Worm (Caenorhabditis elegans) whole organism, late embryonic: ENCODE data around the gene col-168.

Experiments
- C38D4.7 ChIP-seq: fragments of 200-800 bp; sonication (Bioruptor generic); optimal IDR thresholded peaks from 2 replicates; lab custom pipeline; 2018; ENCODE audit warnings: mild to moderate bottlenecking, missing genetic modification characterization, moderate library complexity, missing compliant biosample characterization
- T23F11.4 ChIP-seq: fragments of 200-800 bp; sonication (Bioruptor generic); optimal IDR thresholded peaks from 2 replicates; lab custom pipeline; 2018; ENCODE audit warnings: mild to moderate bottlenecking, missing genetic modification characterization, missing compliant biosample characterization
- Y22D7AL.16 ChIP-seq: sonication (generic microtip); optimal IDR thresholded peaks from 2 replicates; lab custom pipeline; 2016; ENCODE audit warnings: missing genetic modification characterization, missing compliant biosample characterization
- ama-1 ChIP-seq: fragments of 150-350 bp; optimal IDR thresholded peaks from 2 replicates; lab custom pipeline; 2014
- ceh-19 ChIP-seq: fragments of 200-800 bp; sonication (Bioruptor generic); optimal IDR thresholded peaks from 2 replicates; lab custom pipeline; 2018; ENCODE audit warnings: mild to moderate bottlenecking, missing genetic modification characterization, missing compliant biosample characterization
- ceh-2 ChIP-seq: sonication (generic microtip); optimal IDR thresholded peaks from 2 replicates; lab custom pipeline; 2016; ENCODE audit warnings: missing genotype, missing genetic modification characterization, missing compliant biosample characterization
- ceh-34 ChIP-seq: sonication (generic microtip); optimal IDR thresholded peaks from 2 replicates; lab custom pipeline; 2016; ENCODE audit warnings: mild to moderate bottlenecking, missing genetic modification characterization, missing compliant biosample characterization
- ceh-45 ChIP-seq: fragments of 200-800 bp; sonication (Bioruptor generic); IDR thresholded peaks from 2 replicates; pipeline ENCODE4 v1.3.6; 2022; ENCODE audit warnings: missing genetic modification reagents, missing genetic modification characterization, missing compliant biosample characterization
- ceh-48 ChIP-seq: sonication (generic microtip); optimal IDR thresholded peaks from 2 replicates; lab custom pipeline; 2016; ENCODE audit warnings: missing genetic modification characterization, inconsistent platforms, missing compliant biosample characterization
- ceh-6 ChIP-seq: fragments of 200-800 bp; sonication (Bioruptor generic); optimal IDR thresholded peaks from 2 replicates; lab custom pipeline; 2018; ENCODE audit warnings: mild to moderate bottlenecking, missing genetic modification characterization, missing compliant biosample characterization
- ceh-9 ChIP-seq: sonication (generic microtip); optimal IDR thresholded peaks from 2 replicates; lab custom pipeline; 2016; ENCODE audit warnings: mild to moderate bottlenecking, missing genetic modification characterization, inconsistent platforms, missing compliant biosample characterization
- dmd-4 ChIP-seq: sonication (generic microtip); optimal IDR thresholded peaks from 2 replicates; lab custom pipeline; 2016; ENCODE audit warnings: borderline replicate concordance, missing genetic modification characterization, missing compliant biosample characterization
- dve-1 ChIP-seq: sonication (generic microtip); optimal IDR thresholded peaks from 2 replicates; lab custom pipeline; 2017; ENCODE audit warnings: antibody characterized with exemption, mild to moderate bottlenecking, missing genetic modification characterization, missing compliant biosample characterization
- elt-2 ChIP-seq: sonication (generic microtip); optimal IDR thresholded peaks from 2 replicates; lab custom pipeline; 2016; ENCODE audit warnings: missing genetic modification reagents, missing genetic modification characterization, missing compliant biosample characterization
- elt-4 ChIP-seq: sonication (generic microtip); optimal IDR thresholded peaks from 2 replicates; lab custom pipeline; 2016; ENCODE audit warnings: missing genetic modification characterization, missing compliant biosample characterization
- ets-4 ChIP-seq: sonication (generic microtip); optimal IDR thresholded peaks from 2 replicates; lab custom pipeline; 2016; ENCODE audit warnings: missing genetic modification characterization, missing compliant biosample characterization
- fkh-6 ChIP-seq: sonication (generic microtip); optimal IDR thresholded peaks from 2 replicates; lab custom pipeline; 2016; ENCODE audit warnings: missing genetic modification characterization, missing compliant biosample characterization
- hlh-13 ChIP-seq: fragments of 200-800 bp; sonication (Bioruptor generic); optimal IDR thresholded peaks from 2 replicates; lab custom pipeline; 2018; ENCODE audit warnings: mild to moderate bottlenecking, missing genetic modification characterization, missing compliant biosample characterization
- hlh-30 ChIP-seq: sonication (generic microtip); optimal IDR thresholded peaks from 2 replicates; lab custom pipeline; 2017; ENCODE audit warnings: antibody characterized with exemption, missing genetic modification characterization, missing compliant biosample characterization; ENCODE audit not compliant: insufficient read depth
- hlh-8 ChIP-seq: sonication (generic microtip); optimal IDR thresholded peaks from 2 replicates; lab custom pipeline; 2016; ENCODE audit warnings: missing genotype, missing genetic modification characterization, missing compliant biosample characterization
- lim-6 ChIP-seq: sonication (generic microtip); optimal IDR thresholded peaks from 2 replicates; lab custom pipeline; 2016; ENCODE audit warnings: missing genetic modification characterization, missing compliant biosample characterization
- nfya-1 ChIP-seq: sonication (generic microtip); optimal IDR thresholded peaks from 2 replicates; lab custom pipeline; 2017; ENCODE audit warnings: missing genetic modification characterization, mild to moderate bottlenecking, missing compliant biosample characterization, antibody characterized with exemption, moderate library complexity
- nhr-232 ChIP-seq: sonication (generic microtip); optimal IDR thresholded peaks from 2 replicates; lab custom pipeline; 2016; ENCODE audit warnings: missing genetic modification characterization, missing compliant biosample characterization
- pag-3 ChIP-seq: sonication (generic microtip); optimal IDR thresholded peaks from 2 replicates; lab custom pipeline; 2016; ENCODE audit warnings: missing compliant biosample characterization, missing genetic modification characterization, borderline replicate concordance
- pat-9 ChIP-seq: fragments of 200-800 bp; sonication (Bioruptor generic); optimal IDR thresholded peaks from 2 replicates; lab custom pipeline; 2018; ENCODE audit warnings: mild to moderate bottlenecking, missing genetic modification characterization, moderate library complexity, missing compliant biosample characterization
- pha-2 ChIP-seq: sonication (generic microtip); optimal IDR thresholded peaks from 2 replicates; lab custom pipeline; 2017; ENCODE audit warnings: mild to moderate bottlenecking, missing genetic modification characterization, missing compliant biosample characterization
- pqm-1 ChIP-seq: sonication (generic microtip); optimal IDR thresholded peaks from 2 replicates; lab custom pipeline; 2016; ENCODE audit warnings: missing genetic modification characterization, missing compliant biosample characterization
- pros-1 ChIP-seq: fragments of 150-350 bp; optimal IDR thresholded peaks from 2 replicates; lab custom pipeline; 2014; ENCODE audit warnings: missing biosample characterization, missing genetic modification reagents, missing genetic modification characterization
- ref-2 ChIP-seq: sonication (generic microtip); optimal IDR thresholded peaks from 2 replicates; lab custom pipeline; 2016; ENCODE audit warnings: missing genetic modification characterization, missing compliant biosample characterization
- sox-2 ChIP-seq: fragments of 200-800 bp; sonication (Bioruptor generic); IDR thresholded peaks from 2 replicates; pipeline ENCODE4 v1.3.6; 2022; ENCODE audit warnings: missing genetic modification reagents, missing genetic modification characterization, missing compliant biosample characterization
- sox-4 ChIP-seq: sonication (generic microtip); optimal IDR thresholded peaks from 2 replicates; lab custom pipeline; 2017; ENCODE audit warnings: mild to moderate bottlenecking, missing genetic modification characterization, inconsistent platforms, missing compliant biosample characterization
- tbx-7 ChIP-seq: sonication (generic microtip); optimal IDR thresholded peaks from 2 replicates; lab custom pipeline; 2016; ENCODE audit warnings: missing genotype, missing genetic modification characterization, missing compliant biosample characterization
- unc-3 ChIP-seq, 2 experiments: fragments of 200-800 bp in 1 of 2; sonication (Bioruptor generic) in 1 of 2; sonication (generic microtip) in 1 of 2; conservative IDR thresholded peaks in 1 of 2; optimal IDR thresholded peaks in 1 of 2; 2 replicates each; pipeline versions ENCODE4 v1.3.6 to Lab custom; 2016 to 2022; ENCODE audit warnings: missing compliant biosample characterization in 2 of 2, missing genetic modification characterization in 2 of 2, missing genetic modification reagents in 1 of 2
- unc-42 ChIP-seq: sonication (generic microtip); optimal IDR thresholded peaks from 2 replicates; lab custom pipeline; 2016; ENCODE audit warnings: missing genotype, missing genetic modification characterization, missing compliant biosample characterization
- unc-55 ChIP-seq: sonication (generic microtip); optimal IDR thresholded peaks from 2 replicates; lab custom pipeline; 2017; ENCODE audit warnings: missing biosample characterization, missing genetic modification reagents, missing genetic modification characterization
- unc-86 ChIP-seq: sonication (generic microtip); optimal IDR thresholded peaks from 2 replicates; lab custom pipeline; 2016; ENCODE audit warnings: missing genetic modification characterization, missing compliant biosample characterization
- zip-5 ChIP-seq: sonication (generic microtip); optimal IDR thresholded peaks from 2 replicates; lab custom pipeline; 2016; ENCODE audit warnings: missing genetic modification characterization, missing compliant biosample characterization
- ztf-16 ChIP-seq: sonication (generic microtip); optimal IDR thresholded peaks from 2 replicates; lab custom pipeline; 2017; ENCODE audit warnings: missing genetic modification characterization, missing compliant biosample characterization

col-168 gene

DNA sequence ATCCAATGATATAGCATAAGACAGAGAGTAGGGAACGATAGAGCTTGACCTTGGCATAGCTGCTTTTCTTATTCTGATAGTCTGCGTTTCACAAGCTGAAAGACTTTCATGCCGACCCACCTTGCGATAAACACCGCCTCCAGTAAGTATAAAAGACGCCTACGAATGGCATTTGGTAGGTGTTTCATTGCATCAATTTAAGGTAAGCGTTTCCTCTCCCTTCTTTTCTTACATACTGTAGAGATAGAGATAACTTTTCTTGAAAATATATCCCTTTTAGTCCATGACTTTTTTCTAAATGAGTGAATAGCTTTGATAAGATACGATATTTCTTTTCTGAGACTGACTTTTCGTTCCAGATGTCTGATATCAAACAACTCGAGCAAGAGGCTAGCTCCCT, 3.1 kb upstream of the col-168 start, which contains the start of gene col-167:
col-167 (plus strand) TSS at position 360 of the 400 bp plus-strand sequence.
- TF ChIP-seq sox-4 (tag; lab: Kevin White, UChicago) (no peak), ceh-2 (tag; lab: Kevin White, UChicago) (no peak), hlh-13 (GFP tag; lab: Kevin White, UChicago) (no peak), unc-3 (GFP tag; conservative IDR thresholded peaks at IDR 0.05; lab: Robert Waterston, UW) (no peak), unc-3 (tag; optimal IDR thresholded peaks at IDR 0.05; lab: Kevin White, UChicago) (no peak), T23F11.4 (no peak), ceh-19 (GFP tag; lab: Kevin White, UChicago) (no peak), ets-4 (tag; lab: Kevin White, UChicago) (no peak), unc-86 (tag; lab: Kevin White, UChicago) (no peak), pag-3 (tag; lab: Kevin White, UChicago) (no peak), ztf-16 (tag; lab: Kevin White, UChicago) (no peak)
- TF ChIP-seq, all 69 proteins: peak for 0

- TF ChIP-seq hlh-13 (GFP tag; lab: Kevin White, UChicago) (no peak), hlh-8 (tag; lab: Kevin White, UChicago) (no peak), zip-5 (tag; lab: Kevin White, UChicago) (no peak), elt-2 (tag; lab: Kevin White, UChicago) (no peak), dve-1 (tag; lab: Kevin White, UChicago) (no peak), ceh-34 (tag; lab: Kevin White, UChicago) (no peak), unc-55 (GFP tag; lab: Kevin White, UChicago) (no peak), dmd-4 (no peak), unc-42 (tag; lab: Kevin White, UChicago) (no peak), elt-4 (tag; lab: Kevin White, UChicago) (no peak), tbx-7 (tag; lab: Kevin White, UChicago) (no peak), Y22D7AL.16 (tag; lab: Kevin White, UChicago) (no peak), pha-2 (tag; lab: Kevin White, UChicago) (no peak)
Measured at ce11 chrX:6328860-6329259, 2.7 kb downstream of the col-168 start, which contains the start of gene col-169. col-169 (plus strand) TSS chrX:6329160.

- TF ChIP-seq elt-2 (tag; lab: Kevin White, UChicago) (no peak), sox-4 (tag; lab: Kevin White, UChicago) (no peak), ceh-19 (GFP tag; lab: Kevin White, UChicago) (no peak), ceh-45 (no peak), pros-1 (tag; lab: Kevin White, UChicago) (no peak), lim-6 (no peak), elt-4 (tag; lab: Kevin White, UChicago) (no peak), ceh-48 (tag; lab: Kevin White, UChicago) (no peak), ceh-6 (GFP tag; lab: Kevin White, UChicago) (no peak), pat-9 (tag; lab: Kevin White, UChicago) (no peak)
Measured at ce11 chrX:6331409-6331808, 5.2 kb downstream of the col-168 start, which contains the start of gene col-170. col-170 (plus strand) TSS chrX:6331709.

- TF ChIP-seq hlh-8 (tag; lab: Kevin White, UChicago) (no peak), nfya-1 (tag; lab: Kevin White, UChicago) (no peak)
- TF ChIP-seq, all 69 proteins: peak for 0
Measured at ce11 chrX:6333998-6334397, 7.8 kb downstream of the col-168 start, which contains the start of gene col-171. col-171 (plus strand) TSS chrX:6334298.

ce11 chrX:6334602-6335001, 8.4 kb downstream of the col-168 start:
- TF ChIP-seq ref-2 (tag; lab: Kevin White, UChicago) (no peak), pqm-1 (no peak), ceh-9 (tag; lab: Kevin White, UChicago) (no peak), pag-3 (tag; lab: Kevin White, UChicago) (no peak), hlh-30 (tag; lab: Kevin White, UChicago) (no peak), nhr-232 (tag; lab: Kevin White, UChicago) (no peak), tbx-7 (tag; lab: Kevin White, UChicago) (no peak), C38D4.7 (GFP tag; lab: Kevin White, UChicago) (no peak), sox-2 (GFP tag; lab: Robert Waterston, UW) (no peak), ztf-16 (tag; lab: Kevin White, UChicago) (no peak), fkh-6 (tag; lab: Kevin White, UChicago) (no peak), ama-1 (no peak), hlh-13 (GFP tag; lab: Kevin White, UChicago) (no peak)
